Worm (Caenorhabditis elegans) whole organism, early embryonic: Measurements from ENCODE around the gene F18E9.7.

ENCODE experiments used
- B0310.2 ChIP-seq: sonication (generic microtip); optimal IDR thresholded peaks from 2 replicates; lab custom pipeline; 2016; ENCODE audit warnings: mild to moderate bottlenecking, missing genetic modification characterization, missing compliant biosample characterization
- F13C5.2 ChIP-seq: sonication (generic microtip); optimal IDR thresholded peaks from 2 replicates; lab custom pipeline; 2017; ENCODE audit warnings: mild to moderate bottlenecking, missing genetic modification characterization, inconsistent platforms, missing compliant biosample characterization
- aly-1 ChIP-seq: sonication (generic microtip); optimal IDR thresholded peaks from 2 replicates; lab custom pipeline; 2016; ENCODE audit warnings: missing genetic modification characterization, missing compliant biosample characterization
- ama-1 ChIP-seq: fragments of 150-350 bp; optimal IDR thresholded peaks from 2 replicates; lab custom pipeline; 2014
- ceh-13 ChIP-seq: fragments of 200-800 bp; sonication (Bioruptor generic); optimal IDR thresholded peaks from 2 replicates; lab custom pipeline; 2018; ENCODE audit warnings: mild to moderate bottlenecking, missing genetic modification characterization, missing compliant biosample characterization
- ceh-36 ChIP-seq: sonication (generic microtip); optimal IDR thresholded peaks from 2 replicates; lab custom pipeline; 2016; ENCODE audit warnings: missing genetic modification characterization, inconsistent platforms, missing compliant biosample characterization
- ets-7 ChIP-seq: sonication (generic microtip); optimal IDR thresholded peaks from 2 replicates; lab custom pipeline; 2016; ENCODE audit warnings: missing genotype, missing genetic modification characterization, missing compliant biosample characterization
- flt-1 ChIP-seq: fragments of 200-800 bp; sonication (Bioruptor generic); IDR thresholded peaks from 2 replicates; pipeline ENCODE4 v1.3.6; 2022; ENCODE audit warnings: missing genetic modification characterization, missing compliant biosample characterization
- hmbx-1 ChIP-seq: sonication (generic microtip); optimal IDR thresholded peaks from 2 replicates; lab custom pipeline; 2016; ENCODE audit warnings: mild to moderate bottlenecking, missing genetic modification characterization, missing compliant biosample characterization
- hmg-4 ChIP-seq: fragments of 200-800 bp; sonication (Bioruptor generic); optimal IDR thresholded peaks from 2 replicates; lab custom pipeline; 2018; ENCODE audit warnings: mild to moderate bottlenecking, missing genetic modification characterization, missing compliant biosample characterization
- hnd-1 ChIP-seq: sonication (generic microtip); optimal IDR thresholded peaks from 2 replicates; lab custom pipeline; 2016; ENCODE audit warnings: missing genetic modification characterization, missing compliant biosample characterization
- pes-1 ChIP-seq: fragments of 200-800 bp; sonication (Bioruptor generic); IDR thresholded peaks from 2 replicates; pipeline ENCODE4 v1.3.6; 2022; ENCODE audit warnings: missing genetic modification reagents, missing genetic modification characterization, missing compliant biosample characterization
- scrt-1 ChIP-seq: fragments of 200-800 bp; sonication (Bioruptor generic); IDR thresholded peaks from 2 replicates; pipeline ENCODE4 v1.3.6; 2022; ENCODE audit warnings: missing genetic modification characterization, missing compliant biosample characterization
- sea-1 ChIP-seq: fragments of 200-800 bp; sonication (Bioruptor generic); conservative IDR thresholded peaks from 2 replicates; pipeline ENCODE4 v1.3.6; 2022; ENCODE audit warnings: missing genetic modification characterization, missing compliant biosample characterization
- tbx-11 ChIP-seq: fragments of 200-800 bp; sonication (Bioruptor generic); IDR thresholded peaks from 2 replicates; pipeline ENCODE4 v1.3.6; 2022; ENCODE audit warnings: missing genetic modification characterization, missing compliant biosample characterization
- tbx-37 ChIP-seq: fragments of 200-800 bp; sonication (Bioruptor generic); conservative IDR thresholded peaks from 2 replicates; pipeline ENCODE4 v1.3.6; 2022; ENCODE audit warnings: missing genetic modification reagents, missing genetic modification characterization, missing compliant biosample characterization
- tra-4 ChIP-seq: sonication (generic microtip); optimal IDR thresholded peaks from 2 replicates; lab custom pipeline; 2017; ENCODE audit warnings: missing genetic modification characterization, missing compliant biosample characterization

Gene F18E9.7

ce11 chrX:8602722-8603427 is 5.3 kb upstream of the F18E9.7 start:
- peak; percentile 32 for TF ChIP-seq hmbx-1
- TF ChIP-seq tbx-37 (GFP tag; lab: Robert Waterston, UW): peak; percentile 33; the same call in 1 of the 2 replicates
- TF ChIP-seq sea-1: peak; percentile 74; the same call in 1 of the 2 replicates
- TF ChIP-seq ets-7: no peak
- no peak for TF ChIP-seq ceh-13 (GFP tag; lab: Kevin White, UChicago)
- TF ChIP-seq hnd-1 (tag; lab: Kevin White, UChicago): peak; percentile 49
- TF ChIP-seq scrt-1 (GFP tag; lab: Robert Waterston, UW): peak; percentile 55; the same call in 1 of the 2 replicates
- peak; percentile 38; the same call in 1 of the 2 replicates for TF ChIP-seq pes-1 (GFP tag; lab: Robert Waterston, UW)
- peak; percentile 48 for TF ChIP-seq B0310.2 (tag; lab: Kevin White, UChicago)
- no peak for TF ChIP-seq ama-1 (lab: Kevin White, UChicago)
- TF ChIP-seq F13C5.2 (tag; lab: Kevin White, UChicago): no peak
- TF ChIP-seq flt-1 (GFP tag; lab: Robert Waterston, UW): peak; percentile 14; the same call in 1 of the 2 replicates
- peak; percentile 80 for TF ChIP-seq tbx-11

- TF ChIP-seq hmg-4 (GFP tag; lab: Kevin White, UChicago): no peak
- no peak for TF ChIP-seq ceh-13 (GFP tag; lab: Kevin White, UChicago)
- no peak for TF ChIP-seq B0310.2 (tag; lab: Kevin White, UChicago)
- no peak for TF ChIP-seq scrt-1 (GFP tag; lab: Robert Waterston, UW)
- TF ChIP-seq flt-1 (GFP tag; lab: Robert Waterston, UW): no peak
- no peak for TF ChIP-seq hnd-1 (tag; lab: Kevin White, UChicago)
- TF ChIP-seq sea-1: no peak
- no peak for TF ChIP-seq ceh-36 (tag; lab: Kevin White, UChicago)
- no peak for TF ChIP-seq ama-1 (lab: Kevin White, UChicago)
- no peak for TF ChIP-seq tbx-37 (GFP tag; lab: Robert Waterston, UW)
- no peak for TF ChIP-seq pes-1 (GFP tag; lab: Robert Waterston, UW)
- no peak for TF ChIP-seq tbx-11
- no peak for TF ChIP-seq ets-7
- no peak for TF ChIP-seq hmbx-1
- no peak for TF ChIP-seq F13C5.2 (tag; lab: Kevin White, UChicago)
- TF ChIP-seq aly-1 (tag; lab: Kevin White, UChicago): no peak
- TF ChIP-seq tra-4 (tag; lab: Kevin White, UChicago): no peak
These were observed 3.7 kb upstream of the F18E9.7 start, which contains the start of gene F18E9.1 for ce11 chrX:8601235-8601634. TSS of gene F18E9.1 (plus strand) at chrX:8601535.

DNA sequence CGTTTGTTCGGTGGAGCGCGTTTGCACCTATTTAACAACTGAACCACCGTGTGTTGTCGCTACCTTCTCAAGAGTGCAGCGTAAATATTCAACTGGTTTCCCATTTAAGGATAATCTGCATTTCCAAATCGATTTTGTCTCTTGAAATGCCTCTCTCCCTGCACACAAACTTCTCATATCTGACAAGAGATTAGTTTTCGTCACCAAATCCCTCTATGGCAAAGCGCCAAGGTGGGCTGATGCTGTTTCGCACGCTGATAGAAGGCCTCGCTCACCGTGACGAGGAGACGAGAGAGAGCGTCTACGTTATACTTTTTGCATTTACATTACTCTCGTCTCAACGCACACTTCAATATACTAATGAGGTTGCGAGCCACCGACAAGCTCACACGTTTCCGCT is 2.2 kb upstream of the F18E9.7 start:
- no peak for TF ChIP-seq ceh-13 (GFP tag; lab: Kevin White, UChicago)
- TF ChIP-seq ets-7: no peak
- no peak for TF ChIP-seq pes-1 (GFP tag; lab: Robert Waterston, UW)
- TF ChIP-seq B0310.2 (tag; lab: Kevin White, UChicago): no peak
- TF ChIP-seq hmg-4 (GFP tag; lab: Kevin White, UChicago): no peak
- TF ChIP-seq tra-4 (tag; lab: Kevin White, UChicago): no peak
- TF ChIP-seq hmbx-1: no peak
- no peak for TF ChIP-seq sea-1
- TF ChIP-seq tbx-37 (GFP tag; lab: Robert Waterston, UW): no peak
- TF ChIP-seq F13C5.2 (tag; lab: Kevin White, UChicago): no peak
- no peak for TF ChIP-seq tbx-11
- no peak for TF ChIP-seq ama-1 (lab: Kevin White, UChicago)
- no peak for TF ChIP-seq scrt-1 (GFP tag; lab: Robert Waterston, UW)
- no peak for TF ChIP-seq aly-1 (tag; lab: Kevin White, UChicago)
- no peak for TF ChIP-seq hnd-1 (tag; lab: Kevin White, UChicago)
- no peak for TF ChIP-seq flt-1 (GFP tag; lab: Robert Waterston, UW)
- no peak for TF ChIP-seq ceh-36 (tag; lab: Kevin White, UChicago)

ce11 chrX:8598491-8598890 is 944 bp upstream of the F18E9.7 start:
- no peak for TF ChIP-seq tbx-37 (GFP tag; lab: Robert Waterston, UW)
- no peak for TF ChIP-seq flt-1 (GFP tag; lab: Robert Waterston, UW)
- TF ChIP-seq F13C5.2 (tag; lab: Kevin White, UChicago): no peak
- TF ChIP-seq hmbx-1: no peak
- no peak for TF ChIP-seq sea-1
- no peak for TF ChIP-seq aly-1 (tag; lab: Kevin White, UChicago)
- no peak for TF ChIP-seq ets-7
- TF ChIP-seq ama-1 (lab: Kevin White, UChicago): no peak
- no peak for TF ChIP-seq B0310.2 (tag; lab: Kevin White, UChicago)
- TF ChIP-seq scrt-1 (GFP tag; lab: Robert Waterston, UW): no peak

DNA sequence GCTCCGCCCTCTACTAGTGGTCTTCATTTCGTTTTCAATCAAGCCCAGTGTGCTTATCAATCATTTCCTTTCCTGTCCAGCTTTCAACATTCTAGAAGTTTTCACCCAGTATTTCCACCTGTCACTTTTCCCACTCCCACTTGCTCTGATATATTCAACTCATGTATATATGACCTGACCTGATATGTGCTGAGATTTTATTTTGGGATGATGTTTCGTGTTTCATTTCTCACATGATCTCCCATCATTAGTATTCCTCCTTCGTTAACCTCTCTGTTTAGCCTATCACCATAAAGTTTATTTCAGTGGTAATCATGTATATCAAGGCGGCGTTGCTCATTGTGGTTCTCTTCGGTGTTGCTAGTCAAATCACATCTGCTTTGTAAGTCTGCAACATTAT is 4.7 kb downstream of the F18E9.7 start, which contains the start of gene nlp-7:
nlp-7 (plus strand) TSS at position 301 of the 400 bp plus-strand sequence.
- no peak for TF ChIP-seq B0310.2 (tag; lab: Kevin White, UChicago)
- TF ChIP-seq ceh-13 (GFP tag; lab: Kevin White, UChicago): no peak
- TF ChIP-seq ama-1 (lab: Kevin White, UChicago): no peak
- no peak for TF ChIP-seq pes-1 (GFP tag; lab: Robert Waterston, UW)
- no peak for TF ChIP-seq sea-1
- no peak for TF ChIP-seq F13C5.2 (tag; lab: Kevin White, UChicago)
- TF ChIP-seq tra-4 (tag; lab: Kevin White, UChicago): no peak
- TF ChIP-seq hmbx-1: no peak
- TF ChIP-seq scrt-1 (GFP tag; lab: Robert Waterston, UW): no peak
- TF ChIP-seq hmg-4 (GFP tag; lab: Kevin White, UChicago): no peak
- no peak for TF ChIP-seq ets-7
- no peak for TF ChIP-seq hnd-1 (tag; lab: Kevin White, UChicago)
- TF ChIP-seq tbx-37 (GFP tag; lab: Robert Waterston, UW): no peak
- no peak for TF ChIP-seq aly-1 (tag; lab: Kevin White, UChicago)

DNA sequence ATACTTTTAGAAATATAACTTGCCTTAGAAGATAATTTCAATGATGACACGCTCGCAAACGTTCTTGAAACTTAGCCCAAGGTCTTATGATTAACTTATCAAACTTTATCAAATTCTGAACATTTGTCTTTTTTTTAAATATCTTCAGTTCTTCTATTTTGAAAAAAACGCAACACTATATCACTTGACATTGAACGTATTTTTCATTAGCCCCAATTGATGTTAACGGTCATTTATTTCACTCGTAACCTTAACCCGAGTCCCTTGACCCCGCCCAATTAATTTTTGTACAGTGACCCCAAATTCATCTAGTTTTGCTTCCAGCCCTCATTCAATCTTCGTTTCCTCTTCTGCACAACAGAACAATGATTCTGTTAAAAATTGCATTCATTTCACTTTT is 11.7 kb downstream of the F18E9.7 start, which contains the start of gene F18E9.3:
F18E9.3 (plus strand) TSS at position 311 of the 400 bp plus-strand sequence.
- no peak for TF ChIP-seq scrt-1 (GFP tag; lab: Robert Waterston, UW)
- TF ChIP-seq hnd-1 (tag; lab: Kevin White, UChicago): no peak
- TF ChIP-seq tra-4 (tag; lab: Kevin White, UChicago): no peak
- TF ChIP-seq pes-1 (GFP tag; lab: Robert Waterston, UW): no peak
- TF ChIP-seq hmbx-1: no peak
- TF ChIP-seq B0310.2 (tag; lab: Kevin White, UChicago): no peak
- no peak for TF ChIP-seq F13C5.2 (tag; lab: Kevin White, UChicago)
- no peak for TF ChIP-seq tbx-37 (GFP tag; lab: Robert Waterston, UW)
- no peak for TF ChIP-seq flt-1 (GFP tag; lab: Robert Waterston, UW)
- no peak for TF ChIP-seq ceh-13 (GFP tag; lab: Kevin White, UChicago)
- TF ChIP-seq ets-7: no peak
- TF ChIP-seq hmg-4 (GFP tag; lab: Kevin White, UChicago): no peak
- TF ChIP-seq aly-1 (tag; lab: Kevin White, UChicago): no peak
- TF ChIP-seq tbx-11: no peak
- TF ChIP-seq ceh-36 (tag; lab: Kevin White, UChicago): no peak
- no peak for TF ChIP-seq sea-1
- no peak for TF ChIP-seq ama-1 (lab: Kevin White, UChicago)
